Worm (Caenorhabditis elegans): ENCODE measurements around the gene C39E9.8.
A peak's percentile ranks its signal among the peaks of the same experiment; 100 is the strongest.

C39E9.8 gene

ce11 chrIV:13071445-13071844, 7.8 kb upstream of the C39E9.8 start, which contains the start of gene scl-8:
Gene scl-8, plus strand, starts transcription at chrIV:13071745.
- TF ChIP-seq nhr-20 (tag; optimal IDR thresholded peaks at IDR 0.05), result no peak
- TF ChIP-seq F16B12.6 (tag; optimal IDR thresholded peaks at IDR 0.05), result no peak
- no peak for TF ChIP-seq lir-3 (tag; optimal IDR thresholded peaks at IDR 0.05; ENCODE audit: poor library complexity)
- no peak for TF ChIP-seq ets-5 (GFP tag; IDR thresholded peaks at IDR 0.05)
- TF ChIP-seq grh-1 (GFP tag; IDR thresholded peaks at IDR 0.05), result no peak
- no peak for TF ChIP-seq zip-4 (GFP tag; optimal IDR thresholded peaks at IDR 0.05)
- TF ChIP-seq unc-98 (GFP tag; IDR thresholded peaks at IDR 0.05), result no peak
- TF ChIP-seq lin-39 (tag; optimal IDR thresholded peaks at IDR 0.05), result no peak
- TF ChIP-seq alr-1 (tag; optimal IDR thresholded peaks at IDR 0.05; ENCODE audit: borderline replicate concordance), result no peak
- no peak for TF ChIP-seq pag-3 (tag; optimal IDR thresholded peaks at IDR 0.05; ENCODE audit: borderline replicate concordance, insufficient read depth)
- no peak for TF ChIP-seq ceh-82 (tag; optimal IDR thresholded peaks at IDR 0.05)
- no peak for TF ChIP-seq sox-4 (tag; optimal IDR thresholded peaks at IDR 0.05)
- no peak for TF ChIP-seq nhr-77 (tag; optimal IDR thresholded peaks at IDR 0.05)
- TF ChIP-seq lin-14 (GFP tag; optimal IDR thresholded peaks at IDR 0.05), result no peak
- TF ChIP-seq aha-1 (tag; optimal IDR thresholded peaks at IDR 0.05), result no peak

- no peak for TF ChIP-seq nhr-12 (tag; optimal IDR thresholded peaks at IDR 0.05)
- TF ChIP-seq pax-3 (tag; optimal IDR thresholded peaks at IDR 0.05), result no peak
- TF ChIP-seq fos-1 (tag; optimal IDR thresholded peaks at IDR 0.05), result no peak
- peak; percentile 3 for TF ChIP-seq ztf-4 (tag; optimal IDR thresholded peaks at IDR 0.05)
- TF ChIP-seq lin-14 (GFP tag; optimal IDR thresholded peaks at IDR 0.05), result peak; percentile 71
- no peak for TF ChIP-seq C16A3.4 (tag; optimal IDR thresholded peaks at IDR 0.05)
- no peak for TF ChIP-seq unc-130 (tag; optimal IDR thresholded peaks at IDR 0.05)
- peak; percentile 93 for TF ChIP-seq nhr-85 (tag)
- no peak for TF ChIP-seq tlp-1 (tag; optimal IDR thresholded peaks at IDR 0.05)
- TF ChIP-seq nhr-11 (tag; optimal IDR thresholded peaks at IDR 0.05), result no peak
- peak in 1 of 2 experiments; percentile 32 for TF ChIP-seq mdl-1 (tag; optimal IDR thresholded peaks at IDR 0.05)
- peak; percentile 38 for TF ChIP-seq nhr-90 (tag; optimal IDR thresholded peaks at IDR 0.05; ENCODE audit: poor library complexity)
- peak in 1 of 2 experiments; percentile 45 for TF ChIP-seq lin-35 (GFP tag; optimal IDR thresholded peaks at IDR 0.05)
- no peak for TF ChIP-seq vab-15 (tag; optimal IDR thresholded peaks at IDR 0.05)
- peak; percentile 69 for TF ChIP-seq blmp-1 (tag; optimal IDR thresholded peaks at IDR 0.05)
- no peak for TF ChIP-seq fkh-8 (tag; optimal IDR thresholded peaks at IDR 0.05)
- no peak for TF ChIP-seq dsc-1 (tag; optimal IDR thresholded peaks at IDR 0.05)
- no peak for TF ChIP-seq mab-9 (GFP tag; IDR thresholded peaks at IDR 0.05)
- TF ChIP-seq efl-1 (optimal IDR thresholded peaks at IDR 0.05), result no peak
- no peak for TF ChIP-seq efl-1 (GFP tag; optimal IDR thresholded peaks at IDR 0.05 in 1 of 2)
- TF ChIP-seq ets-5 (GFP tag; IDR thresholded peaks at IDR 0.05), result no peak
- peak in 4 of 6 experiments; percentile 14 to 67 (median 36) for TF ChIP-seq elt-3 (tag; optimal IDR thresholded peaks at IDR 0.05)
- peak; percentile 65 for TF ChIP-seq nhr-20 (tag; optimal IDR thresholded peaks at IDR 0.05)
- no peak for TF ChIP-seq hpl-2 (GFP tag; optimal IDR thresholded peaks at IDR 0.05)
- no peak for TF ChIP-seq irx-1 (tag; optimal IDR thresholded peaks at IDR 0.05)
- TF ChIP-seq zip-4 (GFP tag; optimal IDR thresholded peaks at IDR 0.05), result no peak
- TF ChIP-seq nhr-71 (tag; optimal IDR thresholded peaks at IDR 0.05), result peak; percentile 63
- TF ChIP-seq lin-15B (tag; optimal IDR thresholded peaks at IDR 0.05), result no peak
- TF ChIP-seq hlh-17 (GFP tag; optimal IDR thresholded peaks at IDR 0.05; ENCODE audit: borderline replicate concordance), result no peak
- no peak for TF ChIP-seq nhr-47 (tag; optimal IDR thresholded peaks at IDR 0.05)
- TF ChIP-seq sptf-1 (tag; optimal IDR thresholded peaks at IDR 0.05), result no peak
- TF ChIP-seq snu-23 (GFP tag; optimal IDR thresholded peaks at IDR 0.05), result peak; percentile 42
- TF ChIP-seq F16B12.6 (tag; optimal IDR thresholded peaks at IDR 0.05), result no peak
- TF ChIP-seq dpl-1 (GFP tag; optimal IDR thresholded peaks at IDR 0.05), result peak in 1 of 3 experiments; percentile 3
- no peak for TF ChIP-seq C34B4.2 (tag; optimal IDR thresholded peaks at IDR 0.05)
- 0 out of 2 replicates have a peak, but pooled peaks have one; percentile 8 for TF ChIP-seq grh-1 (GFP tag; IDR thresholded peaks at IDR 0.05)
- peak; percentile 34; the same call in 1 of the 2 replicates for TF ChIP-seq nhr-19 (GFP tag; conservative IDR thresholded peaks at IDR 0.05)
- no peak for TF ChIP-seq elt-2 (tag; optimal IDR thresholded peaks at IDR 0.05)
These were observed 3.5 kb upstream of the C39E9.8 start for ce11 chrIV:13075625-13076252.

Measured in whole organism, L1 larva.